Worm (Caenorhabditis elegans) whole organism, L3 larva: ENCODE measurements around the gene T15B12.1.

Experiments
- egl-5 ChIP-seq: fragments of 150-350 bp; optimal IDR thresholded peaks from 2 replicates; lab custom pipeline; 2017; ENCODE audit warnings: missing biosample characterization, missing genetic modification reagents, missing genetic modification characterization, inconsistent platforms
- elt-2 ChIP-seq: sonication (generic microtip); optimal IDR thresholded peaks from 2 replicates; lab custom pipeline; 2016; ENCODE audit warnings: missing genetic modification reagents, mild to moderate bottlenecking, missing genetic modification characterization, missing compliant biosample characterization
- fkh-10 ChIP-seq: sonication (generic microtip); optimal IDR thresholded peaks from 2 replicates; lab custom pipeline; 2017; ENCODE audit warnings: missing biosample characterization, missing genetic modification reagents, missing genetic modification characterization
- jun-1 ChIP-seq: fragments of 150-350 bp; optimal IDR thresholded peaks from 2 replicates; lab custom pipeline; 2014; ENCODE audit warnings: missing biosample characterization, missing genetic modification reagents, missing genetic modification characterization
- lsy-12 ChIP-seq: sonication (generic microtip); optimal IDR thresholded peaks from 2 replicates; lab custom pipeline; 2016; ENCODE audit warnings: mild to moderate bottlenecking, missing genetic modification characterization, missing compliant biosample characterization
- nhr-28 ChIP-seq: fragments of 150-350 bp; optimal IDR thresholded peaks from 2 replicates; lab custom pipeline; 2014; ENCODE audit warnings: missing biosample characterization, missing genetic modification characterization
- nhr-77 ChIP-seq: fragments of 150-350 bp; optimal IDR thresholded peaks from 2 replicates; lab custom pipeline; 2014; ENCODE audit warnings: missing biosample characterization, missing genetic modification characterization
- sea-2 ChIP-seq: fragments of 150-350 bp; sonication (generic microtip); optimal IDR thresholded peaks from 4 replicates; lab custom pipeline; 2014; ENCODE audit warnings: missing biosample characterization, missing genetic modification reagents, missing genetic modification characterization

DNA sequence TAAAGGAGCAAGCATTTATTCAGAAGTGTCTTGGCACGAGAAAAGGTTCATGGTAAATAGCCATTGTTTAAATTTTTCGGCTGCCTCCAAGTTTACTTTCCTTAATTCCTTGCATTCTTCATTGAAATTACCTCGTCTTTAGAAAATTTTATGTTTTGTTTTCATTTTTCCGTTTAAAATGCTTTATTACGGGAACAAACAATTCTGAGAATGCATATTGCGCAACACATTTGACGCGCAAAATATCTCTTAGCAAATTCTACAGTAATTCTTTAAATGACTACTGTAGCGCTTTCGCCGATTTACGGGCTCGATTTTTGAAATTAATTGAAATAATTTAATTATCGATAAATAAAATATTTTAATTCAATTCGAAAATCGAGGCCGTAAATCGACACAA is 56.6 kb downstream of the T15B12.1 start:
- TF ChIP-seq jun-1 (tag; lab: Kevin White, UChicago) (no peak), egl-5 (tag; lab: Kevin White, UChicago) (no peak), fkh-10 (GFP tag; lab: Kevin White, UChicago) (no peak), sea-2 (GFP tag; lab: Kevin White, UChicago) (no peak), nhr-28 (tag; lab: Kevin White, UChicago) (no peak), nhr-77 (tag; lab: Kevin White, UChicago) (no peak), lsy-12 (tag; lab: Kevin White, UChicago) (no peak), elt-2 (tag; lab: Kevin White, UChicago) (no peak)
